Worm (Caenorhabditis elegans) whole organism, young adult: ENCODE results near the gene T08B6.1.

Experiments used
- F22D6.2 ChIP-seq: sonication (generic microtip); optimal IDR thresholded peaks from 2 replicates; lab custom pipeline; 2016; ENCODE audit warnings: mild to moderate bottlenecking, missing genetic modification characterization, missing compliant biosample characterization
- F49E8.2 ChIP-seq: sonication (generic microtip); optimal IDR thresholded peaks from 3 replicates; lab custom pipeline; 2017; ENCODE audit warnings: missing genetic modification characterization, mild to moderate bottlenecking, missing compliant biosample characterization, antibody characterized with exemption, moderate library complexity; ENCODE audit not compliant: insufficient read depth
- K12H6.12 ChIP-seq: fragments of 200-800 bp; sonication (Bioruptor generic); optimal IDR thresholded peaks from 2 replicates; lab custom pipeline; 2018; ENCODE audit warnings: mild to moderate bottlenecking, missing genetic modification characterization, missing compliant biosample characterization
- Y53F4B.3 ChIP-seq: fragments of 200-800 bp; sonication (Bioruptor generic); IDR thresholded peaks from 2 replicates; pipeline ENCODE4 v1.3.6; 2022; ENCODE audit warnings: missing genetic modification reagents, missing genetic modification characterization, missing compliant biosample characterization
- ama-1 ChIP-seq, 3 experiments: fragments of 150-350 bp in 1 of 3; sonication (generic microtip) in 2 of 3; optimal IDR thresholded peaks; 2 replicates each; lab custom pipeline; 2014 to 2018; ENCODE audit warnings: missing biosample characterization in 2 of 3, missing genetic modification characterization in 2 of 3, missing genetic modification reagents in 2 of 3
- gei-17 ChIP-seq: fragments of 200-800 bp; sonication (Bioruptor generic); optimal IDR thresholded peaks from 2 replicates; lab custom pipeline; 2018; ENCODE audit warnings: mild to moderate bottlenecking, missing genetic modification characterization, missing compliant biosample characterization
- hlh-12 ChIP-seq: sonication (generic microtip); optimal IDR thresholded peaks from 2 replicates; lab custom pipeline; 2016; ENCODE audit warnings: missing genetic modification characterization, missing compliant biosample characterization
- hsf-1 ChIP-seq: fragments of 200-800 bp; sonication (Bioruptor generic); IDR thresholded peaks from 2 replicates; pipeline ENCODE4 v1.3.6; 2022; ENCODE audit warnings: missing genetic modification reagents, missing genetic modification characterization, missing compliant biosample characterization
- mes-4 ChIP-seq: sonication (generic microtip); optimal IDR thresholded peaks from 2 replicates; lab custom pipeline; 2016; ENCODE audit warnings: missing genotype, missing genetic modification characterization, missing compliant biosample characterization
- nfya-1 ChIP-seq: sonication (generic microtip); optimal IDR thresholded peaks from 2 replicates; lab custom pipeline; 2017; ENCODE audit warnings: antibody characterized with exemption, missing compliant biosample characterization, missing genetic modification characterization, borderline replicate concordance; ENCODE audit not compliant: insufficient read depth
- nhr-90 ChIP-seq: sonication (generic microtip); optimal IDR thresholded peaks from 2 replicates; lab custom pipeline; 2016; ENCODE audit warnings: missing genotype, mild to moderate bottlenecking, missing genetic modification characterization, missing compliant biosample characterization
- sea-2 ChIP-seq: fragments of 200-800 bp; sonication (Bioruptor generic); IDR thresholded peaks from 2 replicates; pipeline ENCODE4 v1.3.6; 2022; ENCODE audit warnings: missing genetic modification characterization, missing compliant biosample characterization
- somi-1 ChIP-seq: fragments of 200-800 bp; sonication (Bioruptor generic); optimal IDR thresholded peaks from 2 replicates; lab custom pipeline; 2018; ENCODE audit warnings: mild to moderate bottlenecking, missing genetic modification characterization, missing compliant biosample characterization
- unc-130 ChIP-seq: sonication (generic microtip); optimal IDR thresholded peaks from 2 replicates; lab custom pipeline; 2016; ENCODE audit warnings: missing genetic modification reagents, missing genetic modification characterization, missing compliant biosample characterization

DNA sequence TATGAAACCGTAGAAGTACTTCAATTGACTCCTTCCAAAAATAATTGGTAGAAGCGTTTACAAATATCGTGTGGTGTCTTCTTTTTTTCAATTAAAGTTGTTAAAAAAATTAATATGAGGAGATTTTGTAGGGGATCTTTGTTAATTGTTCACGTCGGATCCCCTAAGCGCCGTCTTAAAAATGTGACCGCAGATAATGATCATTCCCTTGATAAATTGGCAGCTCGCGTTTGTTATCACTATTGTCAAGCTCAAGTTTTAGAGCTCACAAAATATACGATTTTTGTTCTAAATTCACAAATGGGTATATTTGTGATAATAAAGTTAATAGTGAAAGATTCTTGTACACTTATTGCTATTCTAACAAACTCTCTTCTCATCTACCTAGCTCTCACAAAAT lies 21.9 kb upstream of the T08B6.1 start, which contains the start of gene str-159:
- no peak for TF ChIP-seq F49E8.2 (tag; lab: Kevin White, UChicago)
- no peak for TF ChIP-seq somi-1
- TF ChIP-seq F22D6.2 (tag; lab: Kevin White, UChicago) = no peak
- no peak for TF ChIP-seq nhr-90
- TF ChIP-seq hlh-12 = no peak
- TF ChIP-seq nfya-1 = no peak
- TF ChIP-seq K12H6.12 (tag; lab: Kevin White, UChicago) = no peak
- no peak for TF ChIP-seq ama-1 (optimal IDR thresholded peaks at IDR 0.05; lab: Kevin White, UChicago)
- no peak for TF ChIP-seq ama-1 (GFP tag; optimal IDR thresholded peaks at IDR 0.05; lab: Kevin White, UChicago)
- no peak for TF ChIP-seq gei-17 (GFP tag; lab: Kevin White, UChicago)
- no peak for TF ChIP-seq hsf-1 (GFP tag; lab: Robert Waterston, UW)
- no peak for TF ChIP-seq mes-4
- TF ChIP-seq Y53F4B.3 (GFP tag; lab: Robert Waterston, UW) = no peak
- no peak for TF ChIP-seq unc-130 (GFP tag; lab: Kevin White, UChicago)
- TF ChIP-seq sea-2 (GFP tag; lab: Robert Waterston, UW) = no peak
